Worm (Caenorhabditis elegans) whole organism, young adult: Measurements from ENCODE around the gene syx-2.

Experiments used
- F10E7.11 ChIP-seq: sonication (generic microtip); optimal IDR thresholded peaks from 2 replicates; lab custom pipeline; 2017; ENCODE audit warnings: mild to moderate bottlenecking, missing genetic modification characterization, moderate library complexity, missing compliant biosample characterization
- F57C9.4 ChIP-seq: sonication (generic microtip); optimal IDR thresholded peaks from 2 replicates; lab custom pipeline; 2017; ENCODE audit warnings: mild to moderate bottlenecking, missing genetic modification characterization, missing compliant biosample characterization
- K12H6.12 ChIP-seq: fragments of 200-800 bp; sonication (Bioruptor generic); optimal IDR thresholded peaks from 2 replicates; lab custom pipeline; 2018; ENCODE audit warnings: mild to moderate bottlenecking, missing genetic modification characterization, missing compliant biosample characterization
- T07F8.4 ChIP-seq: sonication (generic microtip); optimal IDR thresholded peaks from 2 replicates; lab custom pipeline; 2016; ENCODE audit warnings: mild to moderate bottlenecking, missing genetic modification characterization, moderate library complexity, missing compliant biosample characterization
- T26A5.8 ChIP-seq: sonication (generic microtip); optimal IDR thresholded peaks from 2 replicates; lab custom pipeline; 2016; ENCODE audit warnings: missing genetic modification characterization, missing compliant biosample characterization
- Y53F4B.3 ChIP-seq: fragments of 200-800 bp; sonication (Bioruptor generic); IDR thresholded peaks from 2 replicates; pipeline ENCODE4 v1.3.6; 2022; ENCODE audit warnings: missing genetic modification reagents, missing genetic modification characterization, missing compliant biosample characterization
- Y67H2A.10 ChIP-seq: fragments of 200-800 bp; sonication (Bioruptor generic); conservative IDR thresholded peaks from 2 replicates; pipeline ENCODE4 v1.3.6; 2022; ENCODE audit warnings: missing genetic modification reagents, missing genetic modification characterization, missing compliant biosample characterization
- ZK185.1 ChIP-seq: sonication (generic microtip); optimal IDR thresholded peaks from 2 replicates; lab custom pipeline; 2016; ENCODE audit warnings: mild to moderate bottlenecking, missing genetic modification characterization, missing compliant biosample characterization; ENCODE audit not compliant: poor library complexity, severe bottlenecking
- attf-3 ChIP-seq: fragments of 200-800 bp; sonication (Bioruptor generic); conservative IDR thresholded peaks from 2 replicates; pipeline ENCODE4 v1.3.6; 2022; ENCODE audit warnings: missing genetic modification reagents, missing genetic modification characterization, missing compliant biosample characterization
- attf-5 ChIP-seq: fragments of 200-800 bp; sonication (Bioruptor generic); optimal IDR thresholded peaks from 2 replicates; lab custom pipeline; 2018; ENCODE audit warnings: mild to moderate bottlenecking, missing genetic modification characterization, missing compliant biosample characterization
- cebp-1 ChIP-seq, 2 experiments: fragments of 200-800 bp in 1 of 2; sonication (Bioruptor generic) in 1 of 2; sonication (generic microtip) in 1 of 2; IDR thresholded peaks in 1 of 2; optimal IDR thresholded peaks in 1 of 2; 2 replicates each; pipeline versions ENCODE4 v1.3.6 to Lab custom; 2017 to 2022; ENCODE audit warnings: missing compliant biosample characterization in 2 of 2, missing genetic modification characterization in 2 of 2, mild to moderate bottlenecking in 1 of 2, missing genetic modification reagents in 1 of 2, moderate library complexity in 1 of 2
- ceh-27 ChIP-seq: fragments of 200-800 bp; sonication (Bioruptor generic); optimal IDR thresholded peaks from 2 replicates; lab custom pipeline; 2018; ENCODE audit warnings: mild to moderate bottlenecking, missing genetic modification characterization, moderate library complexity, missing compliant biosample characterization
- ceh-91 ChIP-seq: fragments of 200-800 bp; sonication (Bioruptor generic); IDR thresholded peaks from 2 replicates; pipeline ENCODE4 v1.3.6; 2022; ENCODE audit warnings: missing genetic modification reagents, missing genetic modification characterization, missing compliant biosample characterization
- dox-1 ChIP-seq: fragments of 200-800 bp; sonication (Bioruptor generic); IDR thresholded peaks from 2 replicates; pipeline ENCODE4 v1.3.6; 2022; ENCODE audit warnings: missing genetic modification reagents, missing genetic modification characterization, missing compliant biosample characterization
- efl-1 ChIP-seq: fragments of 150-350 bp; optimal IDR thresholded peaks from 2 replicates; lab custom pipeline; 2014; ENCODE audit warnings: missing biosample characterization, missing genetic modification reagents, missing genetic modification characterization
- egl-44 ChIP-seq: fragments of 200-800 bp; sonication (Bioruptor generic); IDR thresholded peaks from 2 replicates; pipeline ENCODE4 v1.3.6; 2022; ENCODE audit warnings: missing genetic modification reagents, missing genetic modification characterization, missing compliant biosample characterization
- ets-4 ChIP-seq: fragments of 200-800 bp; sonication (Bioruptor generic); optimal IDR thresholded peaks from 2 replicates; lab custom pipeline; 2018; ENCODE audit warnings: mild to moderate bottlenecking, missing genetic modification characterization, missing compliant biosample characterization
- him-1 ChIP-seq: sonication (generic microtip); optimal IDR thresholded peaks from 2 replicates; lab custom pipeline; 2016; ENCODE audit warnings: missing genotype, missing genetic modification reagents, missing genetic modification characterization, missing compliant biosample characterization
- hmg-1.2 ChIP-seq: fragments of 200-800 bp; sonication (Bioruptor generic); IDR thresholded peaks from 2 replicates; pipeline ENCODE4 v1.3.6; 2022; ENCODE audit warnings: missing genetic modification reagents, missing genetic modification characterization, missing compliant biosample characterization
- hmg-20 ChIP-seq: fragments of 200-800 bp; sonication (Bioruptor generic); IDR thresholded peaks from 2 replicates; pipeline ENCODE4 v1.3.6; 2022; ENCODE audit warnings: missing genetic modification reagents, missing genetic modification characterization, missing compliant biosample characterization
- hsf-1 ChIP-seq: fragments of 200-800 bp; sonication (Bioruptor generic); IDR thresholded peaks from 2 replicates; pipeline ENCODE4 v1.3.6; 2022; ENCODE audit warnings: missing genetic modification reagents, missing genetic modification characterization, missing compliant biosample characterization
- let-607 ChIP-seq, 2 experiments: fragments of 200-800 bp in 1 of 2; sonication (Bioruptor generic) in 1 of 2; sonication (generic microtip) in 1 of 2; optimal IDR thresholded peaks; 2 replicates each; lab custom pipeline; 2016 to 2018; ENCODE audit warnings: mild to moderate bottlenecking in 2 of 2, missing compliant biosample characterization in 2 of 2, missing genetic modification characterization in 2 of 2, moderate library complexity in 2 of 2, missing genotype in 1 of 2
- lin-26 ChIP-seq: fragments of 200-800 bp; sonication (Bioruptor generic); IDR thresholded peaks from 2 replicates; pipeline ENCODE4 v1.3.6; 2022; ENCODE audit warnings: missing genetic modification reagents, missing genetic modification characterization, missing compliant biosample characterization
- lin-35 ChIP-seq, 3 experiments: fragments of 150-350 bp in 2 of 3; sonication (generic microtip) in 1 of 3; optimal IDR thresholded peaks; 2 replicates each; lab custom pipeline; 2014 to 2018; ENCODE audit warnings: missing biosample characterization in 3 of 3, missing genetic modification characterization in 3 of 3, missing genetic modification reagents in 3 of 3
- madf-10 ChIP-seq: sonication (generic microtip); optimal IDR thresholded peaks from 2 replicates; lab custom pipeline; 2016; ENCODE audit warnings: mild to moderate bottlenecking, missing genetic modification characterization, missing compliant biosample characterization
- madf-8 ChIP-seq: fragments of 200-800 bp; sonication (Bioruptor generic); conservative IDR thresholded peaks from 2 replicates; pipeline ENCODE4 v1.3.6; 2022; ENCODE audit warnings: missing genetic modification reagents, missing genetic modification characterization, missing compliant biosample characterization
- mes-4 ChIP-seq: sonication (generic microtip); optimal IDR thresholded peaks from 2 replicates; lab custom pipeline; 2016; ENCODE audit warnings: missing genotype, missing genetic modification characterization, missing compliant biosample characterization
- nfyb-1 ChIP-seq: fragments of 200-800 bp; sonication (Bioruptor generic); IDR thresholded peaks from 2 replicates; pipeline ENCODE4 v1.3.6; 2022; ENCODE audit warnings: missing genetic modification reagents, missing genetic modification characterization, missing compliant biosample characterization
- nhr-120 ChIP-seq: fragments of 200-800 bp; sonication (Bioruptor generic); IDR thresholded peaks from 2 replicates; pipeline ENCODE4 v1.3.6; 2022; ENCODE audit warnings: missing genetic modification characterization, missing compliant biosample characterization
- nhr-80 ChIP-seq: sonication (generic microtip); optimal IDR thresholded peaks from 2 replicates; lab custom pipeline; 2016; ENCODE audit warnings: missing genetic modification characterization, missing compliant biosample characterization
- sdz-38 ChIP-seq: sonication (generic microtip); optimal IDR thresholded peaks from 2 replicates; lab custom pipeline; 2016; ENCODE audit warnings: missing genotype, missing genetic modification characterization, missing compliant biosample characterization
- sea-2 ChIP-seq: fragments of 200-800 bp; sonication (Bioruptor generic); IDR thresholded peaks from 2 replicates; pipeline ENCODE4 v1.3.6; 2022; ENCODE audit warnings: missing genetic modification characterization, missing compliant biosample characterization
- snpc-1.3 ChIP-seq: sonication (generic microtip); optimal IDR thresholded peaks from 2 replicates; lab custom pipeline; 2017; ENCODE audit warnings: missing genetic modification characterization, mild to moderate bottlenecking, missing compliant biosample characterization, antibody characterized with exemption, moderate library complexity, missing genotype, missing genetic modification reagents; ENCODE audit not compliant: insufficient read depth
- snpc-4 ChIP-seq, 5 experiments: fragments of 150-350 bp in 1 of 5; sonication (generic microtip) in 4 of 5; optimal IDR thresholded peaks; 2 replicates each; lab custom pipeline; 2014 to 2018; ENCODE audit warnings: missing genetic modification characterization in 5 of 5, missing biosample characterization in 3 of 5, antibody characterized with exemption in 2 of 5, mild to moderate bottlenecking in 2 of 5, missing compliant biosample characterization in 2 of 5, missing genotype in 2 of 5, moderate library complexity in 2 of 5, missing genetic modification reagents in 1 of 5
- sptf-2 ChIP-seq: fragments of 200-800 bp; sonication (Bioruptor generic); optimal IDR thresholded peaks from 2 replicates; lab custom pipeline; 2018; ENCODE audit warnings: mild to moderate bottlenecking, missing genetic modification characterization, missing compliant biosample characterization
- tbp1 ChIP-seq: fragments of 200-800 bp; sonication (Bioruptor generic); optimal IDR thresholded peaks from 2 replicates; lab custom pipeline; 2018; ENCODE audit warnings: mild to moderate bottlenecking, missing genetic modification characterization, missing compliant biosample characterization
- zfh-2 ChIP-seq: fragments of 200-800 bp; sonication (Bioruptor generic); conservative IDR thresholded peaks from 2 replicates; pipeline ENCODE4 v1.3.6; 2022; ENCODE audit warnings: missing genetic modification reagents, missing genetic modification characterization, missing compliant biosample characterization
- ztf-22 ChIP-seq: fragments of 200-800 bp; sonication (Bioruptor generic); optimal IDR thresholded peaks from 2 replicates; lab custom pipeline; 2018; ENCODE audit warnings: mild to moderate bottlenecking, missing genetic modification characterization, moderate library complexity, missing compliant biosample characterization
- ztf-28 ChIP-seq: fragments of 200-800 bp; sonication (Bioruptor generic); IDR thresholded peaks from 2 replicates; pipeline ENCODE4 v1.3.6; 2022; ENCODE audit warnings: missing genetic modification reagents, missing genetic modification characterization, missing compliant biosample characterization
- ztf-3 ChIP-seq: fragments of 200-800 bp; sonication (Bioruptor generic); optimal IDR thresholded peaks from 2 replicates; lab custom pipeline; 2018; ENCODE audit warnings: mild to moderate bottlenecking, missing genetic modification characterization, missing compliant biosample characterization
- ztf-6 ChIP-seq: fragments of 200-800 bp; sonication (Bioruptor generic); IDR thresholded peaks from 2 replicates; pipeline ENCODE4 v1.3.6; 2022; ENCODE audit warnings: missing genetic modification reagents, missing genetic modification characterization, missing compliant biosample characterization

Gene syx-2

ce11 chrX:13977439-13978118 lies 17.6 kb downstream of the syx-2 start, which contains the start of gene F48F7.6:
TSS of gene F48F7.6 (plus strand) at chrX:13977829.
- TF ChIP-seq snpc-1.3 (tag; lab: Kevin White, UChicago) (no peak), ztf-22 (GFP tag; lab: Kevin White, UChicago) (no peak), cebp-1 (GFP tag; IDR thresholded peaks at IDR 0.05; lab: Robert Waterston, UW) (no peak), cebp-1 (tag; optimal IDR thresholded peaks at IDR 0.05; lab: Kevin White, UChicago) (no peak), T26A5.8 (tag; lab: Kevin White, UChicago) (no peak), Y53F4B.3 (GFP tag; lab: Robert Waterston, UW) (no peak), tbp1 (GFP tag; lab: Kevin White, UChicago) (no peak), zfh-2 (GFP tag; lab: Robert Waterston, UW) (0 out of 2 replicates have a peak, but pooled peaks have one; percentile 9), him-1 (no peak), snpc-4 (GFP tag; optimal IDR thresholded peaks at IDR 0.05; lab: Kevin White, UChicago) (no peak), snpc-4 (tag; optimal IDR thresholded peaks at IDR 0.05; lab: Kevin White, UChicago) (no peak), F57C9.4 (no peak), lin-26 (GFP tag; lab: Robert Waterston, UW) (0 out of 2 replicates have a peak, but pooled peaks have one; percentile 28), F10E7.11 (no peak), sea-2 (GFP tag; lab: Robert Waterston, UW) (no peak), efl-1 (GFP tag; lab: Kevin White, UChicago) (no peak), sdz-38 (tag; lab: Kevin White, UChicago) (no peak), Y67H2A.10 (GFP tag; lab: Robert Waterston, UW) (no peak), ceh-27 (GFP tag; lab: Kevin White, UChicago) (peak; percentile 54), ztf-6 (GFP tag; lab: Robert Waterston, UW) (no peak), hmg-20 (GFP tag; lab: Robert Waterston, UW) (no peak), K12H6.12 (tag; lab: Kevin White, UChicago) (peak; percentile 50), ztf-28 (GFP tag; lab: Robert Waterston, UW) (no peak), attf-3 (GFP tag; lab: Robert Waterston, UW) (no peak), hsf-1 (GFP tag; lab: Robert Waterston, UW) (no peak), dox-1 (GFP tag; lab: Robert Waterston, UW) (0 out of 2 replicates have a peak, but pooled peaks have one; percentile 14), sptf-2 (no peak), ztf-3 (GFP tag; lab: Kevin White, UChicago) (no peak), egl-44 (GFP tag; lab: Robert Waterston, UW) (no peak), madf-10 (tag; lab: Kevin White, UChicago) (no peak), attf-5 (GFP tag; lab: Kevin White, UChicago) (peak; percentile 32), ets-4 (GFP tag; lab: Kevin White, UChicago) (no peak), lin-35 (GFP tag; optimal IDR thresholded peaks at IDR 0.05; lab: Kevin White, UChicago) (peak in 1 of 3 experiments; percentile 5), madf-8 (GFP tag; lab: Robert Waterston, UW) (no peak), nfyb-1 (GFP tag; lab: Robert Waterston, UW) (no peak), ceh-91 (no peak), mes-4 (tag; lab: Kevin White, UChicago) (no peak), nhr-80 (tag; lab: Kevin White, UChicago) (peak; percentile 3), T07F8.4 (tag; lab: Kevin White, UChicago) (no peak), let-607 (tag; optimal IDR thresholded peaks at IDR 0.05; lab: Kevin White, UChicago) (no peak), hmg-1.2 (GFP tag; lab: Robert Waterston, UW) (peak; percentile 17; the same call in 1 of the 2 replicates), nhr-120 (no peak), ZK185.1 (tag; lab: Kevin White, UChicago) (peak; percentile 11)
- TF ChIP-seq, all 124 proteins: peak for 10
